Worm (Caenorhabditis elegans): ENCODE results near the gene ttll-12.

Gene ttll-12

ce11 chrII:9329474-9329873 lies 9.3 kb upstream of the ttll-12 start, which contains the start of gene wbp-2:
wbp-2 (plus strand) TSS chrII:9329774.
- no peak for TF ChIP-seq madf-5 (GFP tag; IDR thresholded peaks at IDR 0.05)
- TF ChIP-seq Y105C5A.15 (GFP tag; IDR thresholded peaks at IDR 0.05): no peak
- no peak for TF ChIP-seq cey-2 (tag; optimal IDR thresholded peaks at IDR 0.05; ENCODE audit: borderline replicate concordance, insufficient read depth)
- no peak for TF ChIP-seq daf-12 (tag; optimal IDR thresholded peaks at IDR 0.05)
- no peak for TF ChIP-seq fkh-10 (GFP tag; optimal IDR thresholded peaks at IDR 0.05)
- TF ChIP-seq aha-1 (tag): no peak
- TF ChIP-seq ctbp-1 (GFP tag; IDR thresholded peaks at IDR 0.05): no peak
- TF ChIP-seq T20F7.1 (GFP tag; optimal IDR thresholded peaks at IDR 0.05): no peak
- TF ChIP-seq lin-15B (tag; optimal IDR thresholded peaks at IDR 0.05): no peak

- TF ChIP-seq nhr-237 (tag; optimal IDR thresholded peaks at IDR 0.05) (no peak), dpl-1 (GFP tag; optimal IDR thresholded peaks at IDR 0.05) (no peak), lsy-2 (tag; optimal IDR thresholded peaks at IDR 0.05) (no peak), set-16 (GFP tag; IDR thresholded peaks at IDR 0.05) (no peak), saeg-2 (GFP tag; IDR thresholded peaks at IDR 0.05) (no peak), lin-39 (tag; optimal IDR thresholded peaks at IDR 0.05) (no peak), arid-1 (GFP tag; conservative IDR thresholded peaks at IDR 0.05) (no peak), lin-38 (GFP tag; IDR thresholded peaks at IDR 0.05) (no peak), lin-15B (tag; optimal IDR thresholded peaks at IDR 0.05) (no peak)
These were observed 7.5 kb upstream of the ttll-12 start, which contains the start of gene eif-3.F for ce11 chrII:9331343-9331742. eif-3.F (plus strand) TSS chrII:9331643.

ce11 chrII:9333034-9333433 lies 5.8 kb upstream of the ttll-12 start:
- TF ChIP-seq fkh-10 (GFP tag; optimal IDR thresholded peaks at IDR 0.05) (no peak), fos-1 (tag; optimal IDR thresholded peaks at IDR 0.05) (no peak), unc-39 (tag; optimal IDR thresholded peaks at IDR 0.05) (no peak), nhr-48 (tag; optimal IDR thresholded peaks at IDR 0.05) (no peak), daf-12 (tag; optimal IDR thresholded peaks at IDR 0.05) (no peak), hlh-11 (tag; optimal IDR thresholded peaks at IDR 0.05) (no peak), Y5F2A.4 (GFP tag; optimal IDR thresholded peaks at IDR 0.05) (no peak), lin-13 (GFP tag; optimal IDR thresholded peaks at IDR 0.05) (no peak), zfp-2 (tag; optimal IDR thresholded peaks at IDR 0.05) (no peak), php-3 (GFP tag; IDR thresholded peaks at IDR 0.05) (no peak), spr-3 (GFP tag; optimal IDR thresholded peaks at IDR 0.05) (no peak), R02D3.7 (tag; optimal IDR thresholded peaks at IDR 0.05) (no peak), nhr-111 (GFP tag; optimal IDR thresholded peaks at IDR 0.05) (no peak), nhr-237 (tag; optimal IDR thresholded peaks at IDR 0.05) (no peak), aha-1 (tag) (no peak), dve-1 (tag; optimal IDR thresholded peaks at IDR 0.05; ENCODE audit: insufficient read depth) (no peak), nhr-77 (tag; optimal IDR thresholded peaks at IDR 0.05) (no peak), mes-2 (tag; optimal IDR thresholded peaks at IDR 0.05; ENCODE audit: poor library complexity, severe bottlenecking) (no peak)

ce11 chrII:9333714-9334113 lies 5.1 kb upstream of the ttll-12 start, which contains the start of gene scp-1:
scp-1 (plus strand) TSS chrII:9334014.
- no peak for TF ChIP-seq daf-12 (tag; optimal IDR thresholded peaks at IDR 0.05)
- TF ChIP-seq lin-15B (tag; optimal IDR thresholded peaks at IDR 0.05): no peak
- no peak for TF ChIP-seq R02D3.7 (tag; optimal IDR thresholded peaks at IDR 0.05)
- TF ChIP-seq nhr-102 (tag; optimal IDR thresholded peaks at IDR 0.05): no peak
- peak; percentile 4 for TF ChIP-seq ceh-28 (tag; optimal IDR thresholded peaks at IDR 0.05)
- TF ChIP-seq ceh-62 (tag; optimal IDR thresholded peaks at IDR 0.05): no peak
- TF ChIP-seq snpc-1.2 (GFP tag; IDR thresholded peaks at IDR 0.05): no peak

Measured in whole organism, L4 larva.